Fruit fly (Drosophila melanogaster) Kc167 (cell line): ENCODE measurements around the gene Dic1.

Source experiments
- Sin3A ChIP-seq: fragments of >200 bp; optimal IDR thresholded peaks from 2 replicates; lab custom pipeline; 2018; ENCODE audit warnings: missing external identifiers
- psq ChIP-seq: fragments of >200 bp; optimal IDR thresholded peaks from 2 replicates; lab custom pipeline; 2017; ENCODE audit warnings: missing external identifiers
- ttk ChIP-seq: sonication (Bioruptor generic); optimal IDR thresholded peaks from 2 replicates; lab custom pipeline; 2017; ENCODE audit warnings: missing external identifiers

DNA sequence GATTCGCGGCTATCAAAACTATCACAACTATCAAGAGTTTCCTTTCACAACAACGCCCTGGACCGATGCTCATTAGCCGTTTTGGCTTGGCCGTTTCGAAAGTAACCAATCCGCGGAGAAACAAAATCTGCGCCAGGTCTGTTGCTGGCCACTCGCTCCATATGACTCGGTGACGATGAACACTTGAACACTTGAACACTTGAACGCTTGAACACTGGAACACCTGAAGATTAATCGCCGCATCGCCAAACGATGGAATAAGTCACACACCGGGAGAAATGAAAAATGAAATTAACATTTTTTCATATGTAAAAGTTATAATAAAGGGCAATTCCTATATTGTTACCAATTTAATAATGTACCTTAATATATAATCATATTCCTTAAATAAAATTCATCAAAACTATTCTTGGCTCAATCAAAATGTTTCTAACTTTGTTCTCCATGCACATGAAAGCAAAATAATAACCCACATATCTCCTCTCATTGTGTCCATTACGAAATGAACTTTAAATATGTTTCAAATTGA lies 52.4 kb downstream of the Dic1 start:
- TF ChIP-seq ttk (lab: Kevin White, UChicago) = no peak
- no peak for TF ChIP-seq Sin3A (lab: Kevin White, UChicago)
- no peak for TF ChIP-seq psq
